Worm (Caenorhabditis elegans) whole organism, young adult: Measurements from ENCODE around the gene pik-1.

Experiments
- ZK185.1 ChIP-seq: sonication (generic microtip); optimal IDR thresholded peaks from 2 replicates; lab custom pipeline; 2016; ENCODE audit warnings: mild to moderate bottlenecking, missing genetic modification characterization, missing compliant biosample characterization; ENCODE audit not compliant: poor library complexity, severe bottlenecking
- ama-1 ChIP-seq, 3 experiments: fragments of 150-350 bp in 1 of 3; sonication (generic microtip) in 2 of 3; optimal IDR thresholded peaks; 2 replicates each; lab custom pipeline; 2014 to 2018; ENCODE audit warnings: missing biosample characterization in 2 of 3, missing genetic modification characterization in 2 of 3, missing genetic modification reagents in 2 of 3
- dpl-1 ChIP-seq: fragments of 150-350 bp; optimal IDR thresholded peaks from 2 replicates; lab custom pipeline; 2014; ENCODE audit warnings: missing biosample characterization, missing genetic modification reagents, missing genetic modification characterization
- rcor-1 ChIP-seq: fragments of 200-800 bp; sonication (Bioruptor generic); IDR thresholded peaks from 2 replicates; pipeline ENCODE4 v1.3.6; 2022; ENCODE audit warnings: missing genetic modification reagents, missing genetic modification characterization, missing compliant biosample characterization

DNA sequence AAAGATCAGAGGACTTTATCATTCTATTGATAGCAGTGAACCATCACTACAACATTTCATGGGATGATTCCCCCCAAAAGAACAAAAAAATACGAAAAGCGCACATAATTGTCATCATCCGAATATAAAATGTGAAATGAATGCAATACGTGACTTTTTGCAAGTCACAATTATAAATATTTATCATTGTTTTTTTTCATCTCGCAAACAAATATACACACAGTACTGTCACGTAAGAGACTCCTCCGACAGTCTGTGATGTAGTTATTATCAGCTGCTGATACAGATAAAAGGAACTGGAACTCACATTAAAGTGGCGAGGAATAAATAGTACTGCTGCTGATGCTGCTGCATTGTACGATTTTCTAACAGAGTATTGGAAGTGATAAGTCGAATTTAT, 19.5 kb upstream of the pik-1 start:
- TF ChIP-seq rcor-1 (GFP tag; lab: Robert Waterston, UW) (no peak), ama-1 (optimal IDR thresholded peaks at IDR 0.05; lab: Kevin White, UChicago) (no peak), ama-1 (GFP tag; optimal IDR thresholded peaks at IDR 0.05; lab: Kevin White, UChicago) (no peak), dpl-1 (no peak), ZK185.1 (peak; percentile 27)
